Worm (Caenorhabditis elegans): ENCODE measurements around the gene fib-1.
A peak's percentile ranks its signal among the peaks of the same experiment; 100 is the strongest.

The fib-1 gene

DNA sequence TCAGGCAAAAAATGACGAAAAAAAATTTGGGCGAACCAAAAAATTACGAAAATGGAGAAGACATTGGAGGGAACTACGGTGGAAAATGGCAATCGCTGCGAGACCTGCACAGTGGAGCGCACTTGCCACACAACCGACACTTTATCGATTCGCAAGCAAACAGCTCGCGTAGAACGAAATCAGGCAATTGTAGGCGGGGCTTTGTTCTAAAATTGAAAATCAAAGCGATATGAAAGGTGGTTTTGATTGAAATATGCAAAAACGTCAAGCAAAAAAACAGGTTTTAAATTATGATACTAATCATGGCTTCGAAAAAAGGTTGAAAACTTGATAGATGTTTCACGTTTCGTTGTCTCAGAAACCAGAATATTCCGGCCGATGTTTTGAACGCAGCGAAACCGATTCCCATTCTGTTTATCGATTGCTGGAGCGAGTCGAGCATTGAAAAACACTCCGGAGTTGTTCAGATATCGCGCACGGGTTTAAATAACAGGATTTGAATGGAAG lies at the start of gene fib-1, which contains the start of gene mut-15:
Gene fib-1, minus strand, starts transcription at position 40 of the 507 bp plus-strand sequence.
Gene mut-15, plus strand, starts transcription at position 360 of the 507 bp plus-strand sequence.
- TF ChIP-seq lsy-2 (tag; optimal IDR thresholded peaks at IDR 0.05) (peak; percentile 89 to 97), snpc-1.2 (GFP tag; IDR thresholded peaks at IDR 0.05) (no peak), mxl-3 (GFP tag; optimal IDR thresholded peaks at IDR 0.05) (peak; percentile 78), skn-1 (tag; optimal IDR thresholded peaks at IDR 0.05) (no peak), Y75B8A.6 (GFP tag; IDR thresholded peaks at IDR 0.05) (no peak), lin-29 (GFP tag; IDR thresholded peaks at IDR 0.05) (no peak), jun-1 (tag; optimal IDR thresholded peaks at IDR 0.05) (peak; percentile 77), nhr-237 (tag; optimal IDR thresholded peaks at IDR 0.05) (no peak), nhr-28 (tag; optimal IDR thresholded peaks at IDR 0.05) (peak; percentile 74), Y105C5A.15 (GFP tag; IDR thresholded peaks at IDR 0.05) (no peak), attf-4 (tag; optimal IDR thresholded peaks at IDR 0.05) (no peak), F49E8.2 (tag; optimal IDR thresholded peaks at IDR 0.05; ENCODE audit: borderline replicate concordance) (peak; percentile 48), madf-9 (GFP tag; conservative IDR thresholded peaks at IDR 0.05) (no peak), aha-1 (tag) (peak; percentile 24), aly-2 (tag; optimal IDR thresholded peaks at IDR 0.05) (no peak), nhr-111 (GFP tag; optimal IDR thresholded peaks at IDR 0.05) (no peak), zip-2 (tag; optimal IDR thresholded peaks at IDR 0.05) (no peak), saeg-2 (GFP tag; IDR thresholded peaks at IDR 0.05) (no peak), nhr-41 (GFP tag; IDR thresholded peaks at IDR 0.05) (no peak), ztf-7 (tag; optimal IDR thresholded peaks at IDR 0.05) (no peak), D1046.2 (GFP tag; IDR thresholded peaks at IDR 0.05) (no peak), ceh-44 (GFP tag; IDR thresholded peaks at IDR 0.05) (peak; percentile 75), ctbp-1 (GFP tag; IDR thresholded peaks at IDR 0.05) (peak; percentile 72), ceh-20 (GFP tag; IDR thresholded peaks at IDR 0.05) (peak; percentile 86), lin-13 (GFP tag; optimal IDR thresholded peaks at IDR 0.05) (peak; percentile 86), madf-5 (GFP tag; IDR thresholded peaks at IDR 0.05) (no peak), fkh-10 (GFP tag; optimal IDR thresholded peaks at IDR 0.05) (peak; percentile 86), F37D6.2 (tag; optimal IDR thresholded peaks at IDR 0.05) (peak; percentile 67), unc-62 (GFP tag; optimal IDR thresholded peaks at IDR 0.05 in 1 of 2) (peak in 1 of 2 experiments; percentile 99), unc-62 (tag; optimal IDR thresholded peaks at IDR 0.05) (no peak), spr-1 (tag; optimal IDR thresholded peaks at IDR 0.05) (peak; percentile 71), F44E2.7 (GFP tag; IDR thresholded peaks at IDR 0.05) (no peak), tag-97 (GFP tag; IDR thresholded peaks at IDR 0.05) (no peak), daf-16 (GFP tag; optimal IDR thresholded peaks at IDR 0.05) (peak in 1 of 2 experiments; percentile 42), daf-16 (tag; optimal IDR thresholded peaks at IDR 0.05) (peak; percentile 54), snpc-4 (tag; optimal IDR thresholded peaks at IDR 0.05) (no peak), lin-15B (tag; optimal IDR thresholded peaks at IDR 0.05) (peak; percentile 76), Y5F2A.4 (GFP tag; optimal IDR thresholded peaks at IDR 0.05) (no peak), mdt-29 (GFP tag; IDR thresholded peaks at IDR 0.05) (0 out of 2 replicates have a peak, but pooled peaks have one; percentile 33), ztf-11 (tag; optimal IDR thresholded peaks at IDR 0.05) (no peak), egl-27 (tag; optimal IDR thresholded peaks at IDR 0.05) (peak; percentile 54), lin-39 (tag; optimal IDR thresholded peaks at IDR 0.05) (no peak), pqm-1 (tag; optimal IDR thresholded peaks at IDR 0.05) (no peak), dmd-8 (GFP tag; IDR thresholded peaks at IDR 0.05) (no peak), hif-1 (tag; optimal IDR thresholded peaks at IDR 0.05) (peak in 1 of 2 experiments; percentile 91), gei-8 (GFP tag; optimal IDR thresholded peaks at IDR 0.05) (no peak), egl-43 (GFP tag; IDR thresholded peaks at IDR 0.05) (0 out of 2 replicates have a peak, but pooled peaks have one; percentile 45), T20F7.1 (GFP tag; optimal IDR thresholded peaks at IDR 0.05) (peak; percentile 91), tra-1 (GFP tag; IDR thresholded peaks at IDR 0.05) (peak; percentile 67), lim-7 (GFP tag; IDR thresholded peaks at IDR 0.05) (no peak), php-3 (GFP tag; IDR thresholded peaks at IDR 0.05) (0 out of 2 replicates have a peak, but pooled peaks have one; percentile 19), mxl-2 (GFP tag; conservative IDR thresholded peaks at IDR 0.05) (no peak)
